Fruit fly (Drosophila melanogaster): Measurements from ENCODE around the gene bcn92.
A peak's percentile ranks its signal among the peaks of the same experiment; 100 is the strongest.

bcn92 gene

dm6 chrX:2123965-2124688 lies 25.3 kb downstream of the bcn92 start (continued):
- TF ChIP-seq chn (GFP tag; optimal IDR thresholded peaks at IDR 0.05) (peak; percentile 84), pho (GFP tag; optimal IDR thresholded peaks at IDR 0.05) (peak; percentile 72), Sin3A (optimal IDR thresholded peaks at IDR 0.05) (no peak), CG18619 (GFP tag; optimal IDR thresholded peaks at IDR 0.05) (peak; percentile 99), pzg (GFP tag; optimal IDR thresholded peaks at IDR 0.05) (no peak), D (optimal IDR thresholded peaks at IDR 0.05) (no peak), D (GFP tag; optimal IDR thresholded peaks at IDR 0.05) (peak; percentile 99), Antp (GFP tag; optimal IDR thresholded peaks at IDR 0.05) (peak; percentile 90), CG3847 (GFP tag; IDR thresholded peaks at IDR 0.05) (peak; percentile 93), knrl (GFP tag; IDR thresholded peaks at IDR 0.05; ENCODE audit: partially characterized antibody) (peak; percentile 44; the same call in 2 of the 3 replicates), CG1602 (GFP tag; optimal IDR thresholded peaks at IDR 0.05) (peak; percentile 95), CG10321 (GFP tag; IDR thresholded peaks at IDR 0.05) (peak; percentile 59; the same call in 1 of the 2 replicates), H2.0 (GFP tag; IDR thresholded peaks at IDR 0.05) (peak; percentile 85), ewg (GFP tag; optimal IDR thresholded peaks at IDR 0.05) (peak; percentile 94), kni (GFP tag; optimal IDR thresholded peaks at IDR 0.05) (no peak), zfh2 (GFP tag; optimal IDR thresholded peaks at IDR 0.05) (peak; percentile 86), CG4404 (GFP tag; IDR thresholded peaks at IDR 0.05) (peak; percentile 95), croc (GFP tag; conservative IDR thresholded peaks at IDR 0.05) (peak; percentile 94), ash1 (GFP tag; optimal IDR thresholded peaks at IDR 0.05) (no peak), CkIIα-i1 (GFP tag; IDR thresholded peaks at IDR 0.05) (no peak), CG12769 (tag; optimal IDR thresholded peaks at IDR 0.05) (no peak), Usf (GFP tag; optimal IDR thresholded peaks at IDR 0.05) (peak; percentile 98), trem (tag; optimal IDR thresholded peaks at IDR 0.05) (peak; percentile 96), NFAT (GFP tag; IDR thresholded peaks at IDR 0.05) (peak; percentile 87), CG16863 (GFP tag; optimal IDR thresholded peaks at IDR 0.05) (peak; percentile 84), CG10267 (tag; optimal IDR thresholded peaks at IDR 0.05) (peak; percentile 96), lab (GFP tag; optimal IDR thresholded peaks at IDR 0.05) (peak; percentile 97), dm (GFP tag; optimal IDR thresholded peaks at IDR 0.05) (peak; percentile 16), PHDP (tag; optimal IDR thresholded peaks at IDR 0.05) (peak; percentile 96), CG13775 (GFP tag; optimal IDR thresholded peaks at IDR 0.05) (peak; percentile 99), CrebB (tag; optimal IDR thresholded peaks at IDR 0.05) (peak; percentile 73), CG31224 (GFP tag; IDR thresholded peaks at IDR 0.05) (peak; percentile 87), trh (GFP tag; optimal IDR thresholded peaks at IDR 0.05) (peak; percentile 86), CG6689 (GFP tag; IDR thresholded peaks at IDR 0.05) (peak; percentile 96), pfk (GFP tag; optimal IDR thresholded peaks at IDR 0.05) (peak; percentile 94), CG10366 (GFP tag; IDR thresholded peaks at IDR 0.05) (peak; percentile 88), CG34224 (GFP tag; IDR thresholded peaks at IDR 0.05; ENCODE audit: partially characterized antibody) (no peak), h (optimal IDR thresholded peaks at IDR 0.05) (no peak), CG1647 (GFP tag; optimal IDR thresholded peaks at IDR 0.05) (peak; percentile 60), E2f1 (GFP tag; IDR thresholded peaks at IDR 0.05) (peak; percentile 91), Hmx (GFP tag; optimal IDR thresholded peaks at IDR 0.05) (peak; percentile 22), CG11560 (tag; IDR thresholded peaks at IDR 0.05) (peak; percentile 80), CG3726 (GFP tag; IDR thresholded peaks at IDR 0.05) (peak; percentile 90), phol (tag; optimal IDR thresholded peaks at IDR 0.05) (peak; percentile 98), CG2202 (tag; optimal IDR thresholded peaks at IDR 0.05) (peak; percentile 95), slou (GFP tag; optimal IDR thresholded peaks at IDR 0.05) (peak; percentile 90), slbo (GFP tag; IDR thresholded peaks at IDR 0.05) (peak; percentile 95), ham (GFP tag; IDR thresholded peaks at IDR 0.05) (peak; percentile 71), hkb (optimal IDR thresholded peaks at IDR 0.05) (no peak), hkb (GFP tag; IDR thresholded peaks at IDR 0.05) (peak; percentile 93), cg (GFP tag; optimal IDR thresholded peaks at IDR 0.05) (peak; percentile 77)

Measured in whole organism, embryonic.